Worm (Caenorhabditis elegans) whole organism, L4/young adult: Measurements from ENCODE around the gene sut-1.

Experiments used
- W03F9.2 ChIP-seq: fragments of 150-350 bp; optimal IDR thresholded peaks from 2 replicates; lab custom pipeline; 2014; ENCODE audit warnings: missing biosample characterization, missing genetic modification characterization
- him-1 ChIP-seq: sonication (generic microtip); optimal IDR thresholded peaks from 2 replicates; lab custom pipeline; 2016; ENCODE audit warnings: missing genotype, missing genetic modification reagents, missing genetic modification characterization, missing compliant biosample characterization

DNA sequence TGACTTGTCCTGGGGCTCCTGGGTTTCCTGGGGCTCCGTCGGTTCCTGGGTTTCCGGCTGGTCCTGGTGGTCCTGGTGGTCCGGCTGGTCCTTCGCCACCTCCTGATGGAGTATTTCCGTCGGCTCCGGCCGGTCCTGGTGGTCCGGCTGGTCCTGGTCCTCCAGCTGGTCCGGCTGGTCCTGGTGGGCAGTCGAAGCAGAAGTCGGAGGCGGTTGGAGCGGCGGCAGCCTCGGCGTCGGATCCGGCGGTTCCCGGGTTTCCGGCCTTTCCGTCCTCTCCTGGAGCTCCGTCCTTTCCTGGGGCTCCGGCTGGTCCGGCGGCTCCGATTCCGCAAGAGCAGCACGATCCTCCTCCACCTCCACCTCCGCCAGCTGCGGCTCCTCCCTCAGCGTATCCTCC is 17.8 kb downstream of the sut-1 start:
- TF ChIP-seq W03F9.2 (tag; lab: Kevin White, UChicago) (no peak), him-1 (no peak)
